Fruit fly (Drosophila melanogaster) whole organism, embryonic: ENCODE data around the gene Polr3A.

ENCODE experiments used
- CG10267 ChIP-seq: fragments of 200-800 bp; sonication (Bioruptor generic); optimal IDR thresholded peaks from 2 replicates; lab custom pipeline; 2018; ENCODE audit warnings: missing biosample characterization, mild to moderate bottlenecking, missing genetic modification characterization, moderate library complexity
- CG12659 ChIP-seq: fragments of 200-800 bp; sonication (Bioruptor generic); optimal IDR thresholded peaks from 3 replicates; lab custom pipeline; 2017; ENCODE audit warnings: mild to moderate bottlenecking, missing biosample characterization, missing genetic modification reagents, missing genetic modification characterization
- CG13287 ChIP-seq: fragments of 200-800 bp; sonication (Bioruptor generic); IDR thresholded peaks from 2 replicates; pipeline ENCODE4 v1.3.6; 2022; ENCODE audit warnings: missing biosample characterization, missing genetic modification characterization; ENCODE audit not compliant: partially characterized antibody
- CG14710 ChIP-seq: fragments of 200-800 bp; sonication (Bioruptor generic); optimal IDR thresholded peaks from 3 replicates; lab custom pipeline; 2019; ENCODE audit warnings: missing biosample characterization, mild to moderate bottlenecking, missing genetic modification characterization, moderate library complexity
- CG14860 ChIP-seq: fragments of 200-800 bp; sonication (Bioruptor generic); IDR thresholded peaks from 3 replicates; pipeline ENCODE4 v1.3.6; 2022; ENCODE audit warnings: missing biosample characterization, missing genetic modification characterization; ENCODE audit not compliant: partially characterized antibody
- CG2116 ChIP-seq: fragments of 200-800 bp; sonication (Bioruptor generic); optimal IDR thresholded peaks from 3 replicates; lab custom pipeline; 2018; ENCODE audit warnings: missing biosample characterization, mild to moderate bottlenecking, missing genetic modification characterization
- CG3065 ChIP-seq: fragments of 200-800 bp; sonication (Bioruptor generic); optimal IDR thresholded peaks from 2 replicates; lab custom pipeline; 2016; ENCODE audit warnings: missing biosample characterization, missing genetic modification characterization
- CG34422 ChIP-seq: fragments of 200-800 bp; sonication (Bioruptor generic); IDR thresholded peaks from 3 replicates; pipeline ENCODE4 v1.3.6; 2022; ENCODE audit warnings: missing biosample characterization, missing genetic modification characterization
- CG3995 ChIP-seq: fragments of 200-800 bp; sonication (Bioruptor generic); optimal IDR thresholded peaks from 3 replicates; lab custom pipeline; 2016; ENCODE audit warnings: missing biosample characterization, missing genetic modification characterization
- CG4360 ChIP-seq: fragments of 200-800 bp; sonication (Bioruptor generic); IDR thresholded peaks from 2 replicates; pipeline ENCODE4 v1.3.6; 2022; ENCODE audit warnings: missing biosample characterization, missing genetic modification characterization
- CG4617 ChIP-seq: fragments of 200-800 bp; sonication (Bioruptor generic); optimal IDR thresholded peaks from 3 replicates; lab custom pipeline; 2016; ENCODE audit warnings: missing biosample characterization, missing genetic modification characterization, borderline replicate concordance
- CG6791 ChIP-seq: fragments of 200-800 bp; sonication (Bioruptor generic); IDR thresholded peaks from 3 replicates; pipeline ENCODE4 v1.3.6; 2022; ENCODE audit warnings: missing biosample characterization, missing genetic modification characterization; ENCODE audit not compliant: partially characterized antibody
- CG7271 ChIP-seq: fragments of 200-800 bp; sonication (Bioruptor generic); optimal IDR thresholded peaks from 2 replicates; lab custom pipeline; 2018; ENCODE audit warnings: missing biosample characterization, mild to moderate bottlenecking, missing genetic modification characterization, moderate library complexity
- CG7372 ChIP-seq: fragments of 200-800 bp; sonication (Bioruptor generic); IDR thresholded peaks from 2 replicates; pipeline ENCODE4 v1.3.6; 2022; ENCODE audit warnings: missing biosample characterization, missing genetic modification characterization
- CG9437 ChIP-seq: fragments of 200-800 bp; sonication (Bioruptor generic); optimal IDR thresholded peaks from 2 replicates; lab custom pipeline; 2018; ENCODE audit warnings: missing biosample characterization, mild to moderate bottlenecking, missing genetic modification characterization
- CG9797 ChIP-seq: fragments of 200-800 bp; sonication (Bioruptor generic); optimal IDR thresholded peaks from 3 replicates; lab custom pipeline; 2018; ENCODE audit warnings: missing biosample characterization, mild to moderate bottlenecking, missing genetic modification characterization
- Dip3 ChIP-seq: fragments of 200-800 bp; sonication (Bioruptor generic); optimal IDR thresholded peaks from 3 replicates; lab custom pipeline; 2016; ENCODE audit warnings: missing biosample characterization, missing genetic modification characterization
- Dll ChIP-seq: fragments of 200-800 bp; sonication (Bioruptor generic); IDR thresholded peaks from 4 replicates; pipeline ENCODE4 v1.3.6; 2022; ENCODE audit warnings: missing biosample characterization, missing genetic modification characterization; ENCODE audit not compliant: partially characterized antibody
- Doc3 ChIP-seq: fragments of 200-800 bp; sonication (Bioruptor generic); IDR thresholded peaks from 3 replicates; pipeline ENCODE4 v1.3.6; 2022; ENCODE audit warnings: missing biosample characterization, missing genetic modification characterization; ENCODE audit not compliant: partially characterized antibody
- Dp ChIP-seq: fragments of 200-800 bp; sonication (Bioruptor generic); optimal IDR thresholded peaks from 2 replicates; lab custom pipeline; 2018; ENCODE audit warnings: missing biosample characterization, mild to moderate bottlenecking, missing genetic modification characterization, moderate library complexity
- Dref ChIP-seq: fragments of 200-800 bp; sonication (Bioruptor generic); IDR thresholded peaks from 2 replicates; pipeline ENCODE4 v1.3.6; 2022; ENCODE audit warnings: missing biosample characterization, missing genetic modification characterization
- E2f2 ChIP-seq: fragments of 200-800 bp; sonication (Bioruptor generic); IDR thresholded peaks from 2 replicates; pipeline ENCODE4 v1.3.6; 2022; ENCODE audit warnings: missing biosample characterization, missing genetic modification characterization
- Ets97D ChIP-seq: fragments of 200-800 bp; sonication (Bioruptor generic); optimal IDR thresholded peaks from 3 replicates; lab custom pipeline; 2016; ENCODE audit warnings: missing biosample characterization, missing genetic modification characterization
- Lpt ChIP-seq: fragments of >200 bp; optimal IDR thresholded peaks from 2 replicates; lab custom pipeline; 2018; ENCODE audit warnings: missing biosample characterization, missing genetic modification characterization
- MBD-R2 ChIP-seq: fragments of 200-800 bp; sonication (Bioruptor generic); IDR thresholded peaks from 2 replicates; pipeline ENCODE4 v1.3.6; 2022; ENCODE audit warnings: missing biosample characterization, missing genetic modification characterization
- MESR4 ChIP-seq: fragments of 200-800 bp; sonication (Bioruptor generic); optimal IDR thresholded peaks from 2 replicates; lab custom pipeline; 2018; ENCODE audit warnings: missing biosample characterization, mild to moderate bottlenecking, missing genetic modification characterization, moderate library complexity
- NK7.1 ChIP-seq: fragments of 200-800 bp; sonication (Bioruptor generic); optimal IDR thresholded peaks from 3 replicates; lab custom pipeline; 2016; ENCODE audit warnings: missing biosample characterization, missing genetic modification characterization
- Nf-YA ChIP-seq: fragments of 200-800 bp; sonication (Bioruptor generic); IDR thresholded peaks from 2 replicates; pipeline ENCODE4 v1.3.6; 2022; ENCODE audit warnings: missing biosample characterization, missing genetic modification characterization
- Nf-YC ChIP-seq: fragments of 200-800 bp; optimal IDR thresholded peaks from 3 replicates; lab custom pipeline; 2019; ENCODE audit warnings: missing biosample characterization, mild to moderate bottlenecking, missing genetic modification characterization, moderate library complexity
- Oli ChIP-seq: fragments of 200-800 bp; sonication (Bioruptor generic); optimal IDR thresholded peaks from 2 replicates; lab custom pipeline; 2018; ENCODE audit warnings: missing biosample characterization, mild to moderate bottlenecking, missing genetic modification characterization, moderate library complexity
- Opbp ChIP-seq: fragments of 200-800 bp; sonication (Bioruptor generic); IDR thresholded peaks from 3 replicates; pipeline ENCODE4 v1.3.6; 2022; ENCODE audit warnings: missing biosample characterization, missing genetic modification characterization; ENCODE audit not compliant: partially characterized antibody
- Pdp1 ChIP-seq, 2 experiments: fragments of 200-800 bp; sonication (Bioruptor generic); optimal IDR thresholded peaks; 3 replicates each; lab custom pipeline; 2016; ENCODE audit warnings: missing biosample characterization in 2 of 2, missing genetic modification characterization in 2 of 2, mild to moderate bottlenecking in 1 of 2, moderate library complexity in 1 of 2
- Scr ChIP-seq: fragments of 200-800 bp; sonication (Bioruptor generic); IDR thresholded peaks from 2 replicates; pipeline ENCODE4 v1.3.6; 2022; ENCODE audit warnings: missing biosample characterization, missing genetic modification characterization; ENCODE audit not compliant: partially characterized antibody
- Sin3A ChIP-seq: fragments of >200 bp; optimal IDR thresholded peaks from 2 replicates; lab custom pipeline; 2018
- Xrp1 ChIP-seq: fragments of 200-800 bp; sonication (Bioruptor generic); IDR thresholded peaks from 2 replicates; pipeline ENCODE4 v1.3.6; 2022; ENCODE audit warnings: missing biosample characterization, missing genetic modification characterization
- YL-1 ChIP-seq: fragments of 200-800 bp; sonication (Bioruptor generic); optimal IDR thresholded peaks from 3 replicates; lab custom pipeline; 2017; ENCODE audit warnings: missing biosample characterization, mild to moderate bottlenecking, missing genetic modification characterization
- amos ChIP-seq: fragments of 200-800 bp; sonication (Bioruptor generic); IDR thresholded peaks from 2 replicates; pipeline ENCODE4 v1.3.6; 2022; ENCODE audit warnings: missing biosample characterization, missing genetic modification characterization; ENCODE audit not compliant: partially characterized antibody
- ato ChIP-seq: fragments of 200-800 bp; sonication (Bioruptor generic); IDR thresholded peaks from 2 replicates; pipeline ENCODE4 v1.3.6; 2022; ENCODE audit warnings: missing biosample characterization, missing genetic modification characterization; ENCODE audit not compliant: partially characterized antibody
- dm ChIP-seq: fragments of 200-800 bp; sonication (Bioruptor generic); optimal IDR thresholded peaks from 3 replicates; lab custom pipeline; 2016; ENCODE audit warnings: missing biosample characterization, missing genetic modification characterization
- insv ChIP-seq, 2 experiments: fragments of 200-800 bp; sonication (Bioruptor generic); optimal IDR thresholded peaks; 3 replicates each; lab custom pipeline; 2016 to 2018; ENCODE audit warnings: missing biosample characterization in 2 of 2, missing genetic modification characterization in 2 of 2
- inv ChIP-seq: fragments of 200-800 bp; sonication (Bioruptor generic); IDR thresholded peaks from 2 replicates; pipeline ENCODE4 v1.3.6; 2022; ENCODE audit warnings: missing biosample characterization, missing genetic modification characterization; ENCODE audit not compliant: partially characterized antibody
- lbe ChIP-seq: fragments of 200-800 bp; sonication (Bioruptor generic); optimal IDR thresholded peaks from 2 replicates; lab custom pipeline; 2016; ENCODE audit warnings: missing biosample characterization, mild to moderate bottlenecking, missing genetic modification characterization
- luna ChIP-seq: fragments of 200-800 bp; sonication (Bioruptor generic); optimal IDR thresholded peaks from 2 replicates; lab custom pipeline; 2016; ENCODE audit warnings: missing biosample characterization, missing genetic modification characterization
- mld ChIP-seq: fragments of 200-800 bp; sonication (Bioruptor generic); IDR thresholded peaks from 3 replicates; pipeline ENCODE4 v1.3.6; 2022; ENCODE audit warnings: missing biosample characterization, missing genetic modification characterization; ENCODE audit not compliant: partially characterized antibody
- otp ChIP-seq: fragments of 200-800 bp; sonication (Bioruptor generic); IDR thresholded peaks from 3 replicates; pipeline ENCODE4, ENCODE4 v1.3.6; 2022; ENCODE audit warnings: missing biosample characterization, missing genetic modification characterization
- pfk ChIP-seq: fragments of 200-800 bp; sonication (Bioruptor generic); optimal IDR thresholded peaks from 2 replicates; lab custom pipeline; 2018; ENCODE audit warnings: missing biosample characterization, mild to moderate bottlenecking, missing genetic modification characterization, moderate library complexity
- pzg ChIP-seq: fragments of 200-800 bp; sonication (Bioruptor generic); optimal IDR thresholded peaks from 3 replicates; lab custom pipeline; 2018; ENCODE audit warnings: missing biosample characterization, mild to moderate bottlenecking, missing genetic modification characterization, moderate library complexity
- row ChIP-seq: fragments of 200-800 bp; sonication (Bioruptor generic); IDR thresholded peaks from 3 replicates; pipeline ENCODE4 v1.3.6; 2022; ENCODE audit warnings: missing biosample characterization, missing genetic modification characterization
- unc-4 ChIP-seq: fragments of 200-800 bp; sonication (Bioruptor generic); IDR thresholded peaks from 2 replicates; pipeline ENCODE4 v1.3.6; 2022; ENCODE audit warnings: missing biosample characterization, missing genetic modification characterization; ENCODE audit not compliant: partially characterized antibody

Gene Polr3A

dm6 chrX:15762723-15763122 is at the start of gene Polr3A:
Gene Polr3A (plus strand): TSS chrX:15762956.
- peak; percentile 73; the same call in 2 of the 3 replicates for TF ChIP-seq CG6791 (GFP tag; lab: Robert Waterston, UW)
- TF ChIP-seq dm (GFP tag; lab: Kevin White, UChicago): peak; percentile 27
- TF ChIP-seq CG3995: peak; percentile 4
- TF ChIP-seq otp: no peak
- peak; percentile 88 for TF ChIP-seq CG14710
- peak; percentile 31; the same call in 1 of the 2 replicates for TF ChIP-seq inv (GFP tag; lab: Robert Waterston, UW)
- peak; percentile 49 for TF ChIP-seq CG2116 (GFP tag; lab: Kevin White, UChicago)
- peak; percentile 83 for TF ChIP-seq Dref
- TF ChIP-seq Dll (GFP tag; lab: Robert Waterston, UW): peak; percentile 65; the same call in 3 of the 4 replicates
- TF ChIP-seq amos: peak; percentile 71
- no peak for TF ChIP-seq Nf-YC (tag; lab: Kevin White, UChicago)
- TF ChIP-seq Doc3 (GFP tag; lab: Robert Waterston, UW): 0 out of 3 replicates have a peak, but pooled peaks have one; percentile 38
- no peak for TF ChIP-seq CG4360
- no peak for TF ChIP-seq CG3065 (GFP tag; lab: Kevin White, UChicago)
- peak; percentile 51 for TF ChIP-seq CG12659
- TF ChIP-seq insv (GFP tag; optimal IDR thresholded peaks at IDR 0.05; lab: Kevin White, UChicago): peak; percentile 89 to 99
- peak; percentile 75 for TF ChIP-seq CG13287 (GFP tag; lab: Robert Waterston, UW)
- peak; percentile 65 for TF ChIP-seq Dp (GFP tag; lab: Kevin White, UChicago)
- no peak for TF ChIP-seq Sin3A (lab: Kevin White, UChicago)
- TF ChIP-seq Nf-YA (GFP tag; lab: Robert Waterston, UW): no peak
- TF ChIP-seq MBD-R2: peak; percentile 90
- TF ChIP-seq CG7271 (tag; lab: Kevin White, UChicago): no peak
- peak; percentile 36; the same call in 1 of the 3 replicates for TF ChIP-seq CG34422
- peak; percentile 49 for TF ChIP-seq ato (GFP tag; lab: Robert Waterston, UW)
- TF ChIP-seq CG14860 (GFP tag; lab: Robert Waterston, UW): peak; percentile 42; the same call in 1 of the 3 replicates
- no peak for TF ChIP-seq Pdp1 (GFP tag; optimal IDR thresholded peaks at IDR 0.05; lab: Kevin White, UChicago)
- no peak for TF ChIP-seq Xrp1
- TF ChIP-seq CG9437 (GFP tag; lab: Kevin White, UChicago): peak; percentile 41
- no peak for TF ChIP-seq Lpt
- TF ChIP-seq MESR4 (GFP tag; lab: Kevin White, UChicago): peak; percentile 39
- TF ChIP-seq luna (GFP tag; lab: Kevin White, UChicago): no peak
- TF ChIP-seq mld (GFP tag; lab: Robert Waterston, UW): 0 out of 3 replicates have a peak, but pooled peaks have one; percentile 18
- peak; percentile 70 for TF ChIP-seq Opbp (GFP tag; lab: Robert Waterston, UW)
- no peak for TF ChIP-seq NK7.1 (GFP tag; lab: Kevin White, UChicago)
- peak; percentile 5 for TF ChIP-seq CG10267 (tag; lab: Kevin White, UChicago)
- TF ChIP-seq lbe (GFP tag; lab: Kevin White, UChicago): no peak
- no peak for TF ChIP-seq CG7372 (GFP tag; lab: Robert Waterston, UW)
- TF ChIP-seq unc-4 (GFP tag; lab: Robert Waterston, UW): peak; percentile 61; the same call in 1 of the 2 replicates
- TF ChIP-seq Ets97D (GFP tag; lab: Kevin White, UChicago): peak; percentile 29
- TF ChIP-seq pzg (GFP tag; lab: Kevin White, UChicago): peak; percentile 63
- TF ChIP-seq Dip3 (GFP tag; lab: Kevin White, UChicago): no peak
- TF ChIP-seq E2f2 (GFP tag; lab: Robert Waterston, UW): peak; percentile 78
- peak; percentile 5 for TF ChIP-seq YL-1 (GFP tag; lab: Kevin White, UChicago)
- TF ChIP-seq CG4617 (GFP tag; lab: Kevin White, UChicago): peak; percentile 29
- TF ChIP-seq row (GFP tag; lab: Robert Waterston, UW): peak; percentile 7; the same call in 1 of the 3 replicates
- peak; percentile 82 for TF ChIP-seq pfk
- peak; percentile 62 for TF ChIP-seq Scr (GFP tag; lab: Robert Waterston, UW)
- peak; percentile 70 for TF ChIP-seq CG9797 (GFP tag; lab: Kevin White, UChicago)
- TF ChIP-seq Oli (tag; lab: Kevin White, UChicago): no peak
